Fruit fly (Drosophila melanogaster): Measurements from ENCODE around the gene rau.

DNA sequence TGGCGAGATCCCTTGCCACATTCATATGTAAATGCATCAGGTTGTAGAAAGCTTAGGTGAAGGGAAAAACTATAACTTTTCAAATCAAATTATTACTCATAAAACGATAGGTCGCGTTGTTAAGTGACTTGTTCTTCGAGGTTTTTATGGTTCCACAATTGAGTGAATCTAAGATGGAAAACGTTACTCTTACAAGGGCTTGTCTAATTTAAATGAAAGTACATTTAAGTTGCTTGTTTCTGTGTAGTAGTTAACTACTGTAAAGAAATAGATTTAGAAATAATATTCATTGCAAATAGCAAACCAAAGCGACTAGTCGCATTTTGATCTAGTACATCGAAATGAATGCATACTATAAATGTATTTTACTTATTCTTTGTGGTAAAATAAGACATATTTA lies 4.1 kb upstream of the rau start, which contains the start of gene CG44574:
- TF ChIP-seq pan (optimal IDR thresholded peaks at IDR 0.05) = no peak
- TF ChIP-seq CG8478 (optimal IDR thresholded peaks at IDR 0.05) = no peak
- TF ChIP-seq Dll (optimal IDR thresholded peaks at IDR 0.05) = no peak
- TF ChIP-seq EcR (GFP tag; optimal IDR thresholded peaks at IDR 0.05) = no peak
- TF ChIP-seq usp (GFP tag; optimal IDR thresholded peaks at IDR 0.05) = no peak
